Fruit fly (Drosophila melanogaster) whole organism, larva: Measurements from ENCODE around the gene rho-6.

ENCODE experiments used
- noc ChIP-seq: fragments of 200-800 bp; sonication (Bioruptor generic); optimal IDR thresholded peaks from 3 replicates; lab custom pipeline; 2019; ENCODE audit warnings: missing biosample characterization, mild to moderate bottlenecking, missing genetic modification characterization, moderate library complexity

The rho-6 gene

DNA sequence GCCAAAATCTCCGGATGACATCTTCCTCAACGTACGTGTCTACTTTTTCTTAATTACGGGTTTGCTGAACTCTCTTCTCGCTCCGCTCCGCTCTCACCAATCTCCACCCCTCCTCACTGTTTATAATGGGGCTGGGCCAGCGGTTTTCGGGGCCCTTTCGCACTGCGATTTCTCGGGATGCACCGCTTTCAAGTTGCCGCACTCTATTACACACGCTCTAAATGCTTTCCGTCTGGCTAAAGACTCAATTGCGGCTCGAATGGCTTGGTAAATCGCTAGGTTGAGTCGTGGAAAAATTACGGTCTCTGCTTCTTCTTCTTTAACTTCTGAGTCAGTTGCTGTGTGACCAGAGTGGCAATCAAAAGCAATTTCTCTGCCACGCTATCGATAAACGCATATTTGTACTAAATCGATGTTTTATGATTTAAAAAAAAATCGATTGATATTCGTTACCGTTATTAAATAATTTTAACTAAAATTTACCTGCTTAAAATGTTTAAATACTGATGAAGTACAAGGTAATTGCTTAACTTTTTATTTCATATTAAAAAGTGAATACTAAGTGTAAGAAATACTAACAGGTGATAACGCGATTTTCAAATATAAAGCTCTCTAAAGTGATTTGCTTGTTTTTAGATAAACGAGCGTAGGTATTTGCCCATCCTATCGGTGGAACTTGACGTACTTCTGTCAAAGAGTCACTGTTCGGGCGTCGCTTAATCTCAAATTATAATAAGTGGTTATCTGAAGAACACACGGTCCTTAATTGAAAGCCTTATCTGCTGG is 24.2 kb downstream of the rho-6 start, which contains the start of the genes Rab6 and Phae1:
Gene Rab6, minus strand, starts transcription at position 338 of the 786 bp plus-strand sequence.
Gene Phae1, plus strand, starts transcription at position 639 of the 786 bp plus-strand sequence.
- TF ChIP-seq noc: peak; percentile 13

DNA sequence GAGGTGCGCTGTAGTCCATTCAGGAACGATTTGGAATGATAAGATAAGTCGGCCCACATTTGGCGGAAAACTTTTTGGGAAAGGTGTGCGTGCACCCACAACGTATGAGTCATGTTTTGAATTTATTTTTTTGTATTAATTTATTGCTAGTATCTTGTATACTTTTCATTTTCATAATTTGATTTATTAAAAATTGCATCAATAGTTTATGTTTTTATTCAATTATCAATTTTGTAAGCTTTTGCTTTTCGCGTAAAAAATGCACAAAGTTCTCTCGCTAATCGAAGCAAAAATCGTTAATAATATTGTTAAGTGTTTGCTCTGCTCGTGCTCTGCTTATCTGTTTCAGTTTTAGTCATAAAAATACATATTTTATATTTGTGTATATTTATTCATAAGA is 26.1 kb downstream of the rho-6 start:
- no peak for TF ChIP-seq noc

DNA sequence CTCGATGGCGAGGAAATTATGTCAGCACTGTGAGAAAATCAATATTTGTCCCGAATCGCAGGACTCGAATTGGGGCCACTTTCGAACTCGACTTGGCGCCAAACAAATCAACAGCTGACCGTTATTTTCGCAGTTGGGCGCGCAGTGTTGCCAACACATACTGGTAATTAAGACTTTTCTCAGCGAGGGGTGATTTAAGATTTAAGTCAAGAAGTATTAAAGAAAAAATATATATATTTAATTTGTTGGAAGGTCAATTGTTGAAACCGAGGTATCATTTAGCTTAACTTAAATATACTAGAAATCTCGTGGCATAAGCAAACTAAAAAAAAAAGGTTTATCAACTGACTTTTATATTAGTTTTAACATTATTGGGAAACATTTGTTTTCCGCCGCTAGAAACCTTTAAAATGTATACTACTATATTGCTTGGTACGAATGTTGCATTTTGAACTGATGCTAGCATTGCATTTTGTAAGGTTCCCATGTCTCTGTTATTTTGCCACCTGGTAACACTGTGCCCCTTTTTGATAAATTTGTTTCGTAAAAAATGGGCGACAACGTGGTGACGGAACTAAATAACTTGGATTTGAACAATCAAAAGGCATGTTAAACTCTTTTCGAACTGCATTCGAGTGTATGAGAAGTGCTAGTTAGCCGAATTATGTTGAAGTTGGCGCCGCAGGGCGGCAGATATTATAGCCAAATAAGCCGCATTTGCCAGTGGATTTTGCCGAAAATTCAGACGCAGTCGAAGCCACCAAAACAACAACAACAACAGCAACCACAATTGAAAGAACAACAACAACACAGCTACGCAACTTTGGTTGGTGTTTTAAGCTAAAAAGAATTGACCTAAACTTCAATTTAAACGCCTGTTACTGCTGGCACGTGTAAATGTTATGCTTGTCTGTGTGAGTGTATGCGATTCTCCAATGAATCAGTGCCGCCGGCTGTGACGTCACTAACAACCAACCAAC is 29.7 kb downstream of the rho-6 start, which contains the start of the genes Patsas and ThrRS:
Gene Patsas, minus strand, starts transcription at position 55 of the 980 bp plus-strand sequence.
Gene ThrRS, plus strand, starts transcription at position 521 of the 980 bp plus-strand sequence.
- TF ChIP-seq noc: peak; percentile 71

DNA sequence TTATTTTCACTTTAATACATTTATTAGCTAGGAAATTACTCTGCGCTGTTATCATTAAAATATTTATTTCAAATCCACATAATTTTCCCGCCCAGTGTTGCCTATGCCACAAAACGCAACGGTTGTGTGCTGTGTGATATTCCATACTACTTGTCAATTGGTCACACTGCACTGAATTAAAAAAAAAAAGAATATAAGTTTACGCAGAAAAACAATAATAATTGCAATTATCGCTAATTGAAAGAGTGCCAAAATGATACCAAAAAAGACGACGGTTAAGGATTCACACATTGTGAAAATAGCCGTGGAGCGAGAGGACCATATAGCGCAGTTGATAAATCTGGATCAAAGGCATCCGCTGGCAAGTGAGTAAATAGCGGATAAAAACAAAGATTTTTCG is 35.5 kb downstream of the rho-6 start, which contains the start of gene Ced-12:
Gene Ced-12, plus strand, starts transcription at position 141 of the 400 bp plus-strand sequence.
- TF ChIP-seq noc: no peak

DNA sequence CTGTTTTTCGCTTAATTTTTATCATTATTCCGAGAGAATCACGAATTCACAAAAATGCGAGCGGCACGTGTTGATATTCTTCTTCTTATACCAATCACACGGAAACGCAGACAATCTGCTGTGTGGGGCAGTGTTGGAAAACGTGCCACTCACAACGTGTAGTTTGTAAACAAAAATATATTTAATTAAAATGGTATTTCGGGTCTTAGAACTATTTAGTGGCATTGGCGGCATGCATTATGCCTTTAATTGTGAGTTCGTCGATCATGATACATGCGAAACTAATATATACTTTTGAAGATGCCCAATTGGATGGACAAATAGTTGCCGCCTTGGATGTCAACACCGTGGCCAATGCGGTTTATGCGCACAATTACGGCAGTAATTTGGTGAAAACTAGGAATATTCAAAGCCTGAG is 36.8 kb downstream of the rho-6 start, which contains the start of the genes CG6712 and Mt2:
Gene CG6712, minus strand, starts transcription at position 116 of the 418 bp plus-strand sequence.
Gene Mt2, plus strand, starts transcription at position 130 of the 418 bp plus-strand sequence.
- no peak for TF ChIP-seq noc

DNA sequence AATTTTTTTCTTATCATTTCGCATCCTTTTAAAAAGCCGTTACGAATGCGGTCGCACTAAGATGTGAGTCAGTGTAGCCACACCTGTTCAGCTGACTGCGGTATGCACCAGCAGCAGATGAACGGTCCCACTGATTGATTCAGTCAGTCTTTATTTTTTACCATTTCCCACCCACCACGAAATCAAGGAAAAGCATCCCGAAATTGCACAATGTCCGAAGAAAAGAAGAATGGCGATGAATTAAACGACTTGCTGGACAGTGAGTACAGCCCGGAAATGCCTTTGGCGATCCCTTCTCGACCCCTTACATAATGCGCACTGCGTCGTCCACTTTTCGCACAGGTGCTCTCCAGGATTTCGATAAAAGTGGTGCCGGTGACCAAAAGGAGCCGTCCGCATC is 39.6 kb downstream of the rho-6 start:
- TF ChIP-seq noc: no peak

DNA sequence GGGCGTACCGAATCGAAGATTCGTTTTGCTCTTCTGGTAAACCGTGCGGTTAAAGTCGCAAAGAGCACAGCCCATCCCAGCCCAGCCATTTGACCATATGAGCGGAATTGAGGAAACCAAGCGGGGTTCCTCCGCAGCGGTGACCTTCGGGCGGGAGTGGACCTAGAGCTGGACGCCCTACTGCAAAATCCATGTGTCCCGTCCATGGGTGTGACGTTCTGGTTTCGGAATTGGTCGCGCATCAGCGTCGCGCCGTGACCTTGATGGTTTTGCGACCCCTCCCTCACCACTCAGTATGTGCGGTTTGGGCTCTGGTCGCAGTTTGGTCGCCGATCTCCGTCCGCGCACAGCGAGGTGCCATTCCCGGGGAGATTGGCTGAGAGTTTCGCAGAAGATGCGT is 40.5 kb downstream of the rho-6 start:
- TF ChIP-seq noc: no peak

DNA sequence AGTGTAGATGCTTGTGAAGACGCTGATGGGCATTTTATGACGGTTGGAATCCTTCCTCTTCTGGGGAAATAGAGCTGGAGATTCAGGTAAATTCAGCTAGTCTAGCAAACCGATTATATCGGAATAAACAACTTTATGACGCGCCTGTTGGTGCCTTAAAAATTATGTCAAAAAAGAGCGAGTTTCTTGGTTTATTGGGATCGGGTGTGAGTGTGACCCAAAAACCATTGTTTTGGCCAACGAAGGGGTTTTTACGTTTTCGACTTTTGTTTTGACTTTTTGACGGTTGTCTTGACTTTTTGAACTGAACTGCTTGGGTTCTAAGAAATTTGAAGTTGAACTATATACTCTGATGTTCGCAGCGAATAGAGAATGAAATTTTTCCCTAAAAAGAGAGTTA is 41.2 kb downstream of the rho-6 start:
- TF ChIP-seq noc: no peak

DNA sequence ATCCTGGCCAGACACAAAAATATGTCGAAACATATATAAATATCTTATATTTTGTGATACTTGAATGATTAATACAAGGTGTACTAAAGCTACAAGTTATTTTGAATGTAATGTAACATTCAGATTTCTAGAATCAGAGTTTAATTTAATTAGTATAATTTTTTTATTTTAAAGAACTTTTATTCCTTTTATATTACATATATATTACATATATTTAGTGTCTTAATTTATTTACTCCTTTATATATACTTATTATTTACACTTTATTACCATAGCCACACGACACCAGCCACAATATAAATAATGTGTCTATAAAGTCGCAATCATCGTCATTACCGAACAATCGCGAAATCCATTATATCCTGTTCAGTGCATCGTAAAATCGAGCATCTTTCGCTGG is 41.7 kb downstream of the rho-6 start, which contains the start of gene Pex19:
Gene Pex19, plus strand, starts transcription at position 301 of the 400 bp plus-strand sequence.
- no peak for TF ChIP-seq noc

DNA sequence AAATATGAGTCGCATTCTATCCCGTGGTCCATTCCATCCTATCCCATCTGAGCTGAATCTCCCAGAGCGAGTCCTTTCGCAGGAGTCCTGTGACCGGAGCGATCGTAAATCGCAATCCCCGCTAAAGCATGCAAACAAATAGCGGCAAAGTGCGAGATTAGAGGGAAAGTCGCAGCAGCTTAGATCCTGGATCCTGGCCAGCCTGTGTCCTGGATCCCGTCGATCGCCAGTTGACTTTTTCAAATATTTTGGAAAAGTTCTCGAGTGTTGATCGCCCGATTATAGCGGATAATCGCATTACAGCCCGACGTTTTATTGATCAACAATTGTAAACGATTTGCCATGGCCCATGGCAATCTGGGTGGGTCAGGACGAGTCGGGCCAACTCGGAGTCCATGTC is 44.1 kb downstream of the rho-6 start:
- no peak for TF ChIP-seq noc

DNA sequence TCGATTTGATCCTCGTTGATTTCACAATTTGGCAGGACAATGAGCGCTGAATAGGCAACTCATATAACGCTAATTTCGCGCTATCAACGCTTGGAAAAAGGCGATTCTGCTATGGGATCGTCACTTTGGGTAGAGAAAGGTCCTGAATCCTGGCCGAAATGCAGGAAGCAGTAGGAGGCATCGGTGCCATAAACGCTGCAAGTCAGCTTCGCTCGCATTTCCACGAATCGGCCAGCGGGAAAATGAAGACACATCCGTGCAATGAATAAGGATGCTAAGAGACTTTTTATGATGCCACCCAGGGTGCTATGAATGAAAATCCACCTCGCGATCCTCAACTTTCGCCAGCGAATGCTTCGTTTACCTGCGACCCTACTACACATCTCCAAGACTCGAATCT is 45.8 kb downstream of the rho-6 start:
- TF ChIP-seq noc: no peak

DNA sequence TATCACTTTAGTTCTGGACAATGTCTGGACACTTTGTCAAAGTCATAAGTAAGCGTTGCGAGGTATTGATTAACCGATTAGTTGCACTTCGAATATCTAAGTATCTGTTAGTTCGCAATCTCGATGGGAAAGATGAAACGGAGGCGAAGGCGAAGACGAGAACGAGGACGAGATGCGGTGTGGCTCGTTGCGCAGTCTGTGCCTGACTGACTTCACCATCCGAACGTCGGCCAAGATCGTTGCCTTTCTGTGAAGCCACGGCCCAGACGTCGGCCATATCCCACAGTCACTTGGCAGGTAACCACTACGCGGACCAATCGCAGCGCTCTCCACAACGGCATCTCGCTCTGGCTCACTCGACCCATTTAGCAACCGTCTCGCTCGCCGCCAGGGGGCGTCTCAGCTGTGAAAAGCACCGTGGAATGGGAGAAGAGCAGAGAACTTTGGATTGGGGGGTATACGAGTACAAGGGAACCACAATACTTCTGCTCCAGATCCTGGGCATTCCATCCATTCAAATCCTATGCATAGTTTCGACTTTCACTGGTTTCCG is 47.5 kb downstream of the rho-6 start, which contains the start of gene prd:
Gene prd, minus strand, starts transcription at position 209 of the 553 bp plus-strand sequence.
- no peak for TF ChIP-seq noc

DNA sequence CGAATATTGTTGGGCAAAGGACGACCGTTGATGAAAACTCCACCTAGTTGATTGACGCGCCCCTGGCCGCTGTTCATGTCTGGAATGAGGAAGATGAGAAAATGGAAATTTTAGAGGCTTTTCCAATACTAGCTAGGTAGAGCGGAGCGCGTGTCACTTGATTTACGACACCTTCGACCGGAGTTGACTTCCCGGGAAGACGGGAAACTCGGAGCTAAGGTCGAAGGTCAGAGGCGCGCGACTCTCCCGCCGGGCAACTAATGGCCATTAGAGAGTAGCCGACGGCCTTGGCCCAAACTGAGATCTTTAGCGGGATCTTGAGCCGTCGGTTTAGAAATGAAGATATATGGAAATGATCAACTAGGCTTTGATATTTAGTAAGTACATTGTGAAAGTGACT is 48.2 kb downstream of the rho-6 start:
- no peak for TF ChIP-seq noc

DNA sequence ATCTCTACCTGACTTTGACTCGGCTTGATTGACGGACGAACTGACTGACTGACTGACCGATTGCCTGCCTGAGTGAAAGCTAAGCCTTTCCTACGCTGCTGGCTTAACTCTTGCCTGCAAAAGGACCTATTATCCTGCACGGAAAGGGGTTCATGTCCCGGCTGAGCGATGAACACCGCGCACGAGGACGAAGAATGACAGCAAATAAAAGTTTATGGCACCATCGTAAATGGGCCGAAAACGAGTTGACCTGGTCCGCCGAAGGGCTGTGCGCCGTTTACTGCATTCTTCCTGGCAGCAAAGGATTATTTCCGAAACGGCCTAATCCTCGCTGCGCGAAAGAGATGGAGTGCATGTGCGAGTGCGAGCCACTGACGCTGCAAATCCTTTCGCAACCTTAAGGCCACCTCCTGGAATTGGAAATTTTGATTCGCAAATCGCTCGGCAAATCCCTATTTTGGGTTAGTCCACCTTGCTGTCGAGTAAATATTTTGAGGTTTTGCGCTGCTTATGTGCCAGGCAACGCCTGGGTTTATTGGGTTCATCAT is 52.0 kb downstream of the rho-6 start:
- TF ChIP-seq noc: no peak
